Fruit fly (Drosophila melanogaster) whole organism, adult: ENCODE measurements around the gene CG32284.

Experiments used
- CG14711 ChIP-seq: fragments of 200-800 bp; sonication (Bioruptor generic); optimal IDR thresholded peaks from 2 replicates; lab custom pipeline; 2018; ENCODE audit warnings: missing biosample characterization, mild to moderate bottlenecking, missing genetic modification characterization, moderate library complexity
- CG7045 ChIP-seq: fragments of 200-800 bp; sonication (Bioruptor generic); optimal IDR thresholded peaks from 2 replicates; lab custom pipeline; 2017; ENCODE audit warnings: missing biosample characterization, mild to moderate bottlenecking, missing genetic modification characterization
- CG7101 ChIP-seq: fragments of 200-800 bp; sonication (Bioruptor generic); optimal IDR thresholded peaks from 2 replicates; lab custom pipeline; 2018; ENCODE audit warnings: missing biosample characterization, mild to moderate bottlenecking, missing genetic modification characterization, moderate library complexity
- Clk ChIP-seq: fragments of 200-800 bp; sonication (Bioruptor generic); optimal IDR thresholded peaks from 2 replicates; lab custom pipeline; 2017; ENCODE audit warnings: missing biosample characterization, missing genetic modification characterization
- Crg-1 ChIP-seq: fragments of 200-800 bp; sonication (Bioruptor generic); optimal IDR thresholded peaks from 2 replicates; lab custom pipeline; 2016; ENCODE audit warnings: missing biosample characterization, missing genetic modification characterization
- cic ChIP-seq: fragments of 200-800 bp; sonication (Bioruptor generic); optimal IDR thresholded peaks from 2 replicates; lab custom pipeline; 2017; ENCODE audit warnings: missing biosample characterization, mild to moderate bottlenecking, missing genetic modification characterization, moderate library complexity

DNA sequence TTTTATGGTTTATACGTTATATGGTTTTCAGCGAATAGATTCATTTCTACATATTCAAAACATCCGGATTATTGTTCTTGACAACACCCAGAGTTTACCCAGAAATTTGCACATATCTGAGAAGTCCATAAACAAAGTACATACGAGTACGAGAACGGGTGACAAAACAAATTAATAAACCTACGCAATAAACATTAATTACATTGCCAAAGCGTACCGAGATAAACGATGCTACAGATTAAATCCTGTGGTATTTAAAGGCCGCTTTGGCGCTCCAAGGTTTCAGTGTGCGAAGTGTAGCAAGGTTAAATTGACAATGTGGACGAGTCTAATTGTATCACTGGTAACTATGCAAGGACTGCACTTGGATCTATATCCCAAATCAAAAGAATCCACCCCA is 799 bp downstream of the CG32284 start, which contains the start of gene CG14957:
- TF ChIP-seq CG14711 (tag; lab: Kevin White, UChicago) (no peak), Crg-1 (GFP tag; lab: Kevin White, UChicago) (no peak), Clk (GFP tag; lab: Kevin White, UChicago) (no peak), CG7045 (GFP tag; lab: Kevin White, UChicago) (peak; percentile 55), cic (no peak), CG7101 (tag; lab: Kevin White, UChicago) (no peak)
